Worm (Caenorhabditis elegans) whole organism, L4 larva: ENCODE results near the gene C18A3.11.

Experiments used
- F26F4.8 ChIP-seq: fragments of 200-800 bp; sonication (Bioruptor generic); conservative IDR thresholded peaks from 2 replicates; pipeline ENCODE4 v1.3.6; 2022; ENCODE audit warnings: missing genetic modification characterization, missing compliant biosample characterization
- F37D6.2 ChIP-seq: sonication (generic microtip); optimal IDR thresholded peaks from 2 replicates; lab custom pipeline; 2016; ENCODE audit warnings: mild to moderate bottlenecking, missing genetic modification characterization, missing compliant biosample characterization
- ZK546.5 ChIP-seq, 2 experiments: sonication (generic microtip); optimal IDR thresholded peaks; 2 replicates each; lab custom pipeline; 2017; ENCODE audit warnings: missing biosample characterization in 2 of 2, missing genetic modification characterization in 2 of 2
- aha-1 ChIP-seq: fragments of 150-350 bp; peaks from one replicate; lab custom pipeline; 2014; ENCODE audit warnings: missing biosample characterization, missing genetic modification characterization
- aly-2 ChIP-seq: sonication (generic microtip); optimal IDR thresholded peaks from 2 replicates; lab custom pipeline; 2018; ENCODE audit warnings: missing biosample characterization, missing genetic modification characterization
- ama-1 ChIP-seq: fragments of 150-350 bp; optimal IDR thresholded peaks from 2 replicates; lab custom pipeline; 2014; ENCODE audit warnings: inconsistent platforms, mixed read lengths
- arid-1 ChIP-seq: fragments of 200-800 bp; sonication (Bioruptor generic); conservative IDR thresholded peaks from 2 replicates; pipeline ENCODE4 v1.3.6; 2022; ENCODE audit warnings: missing genetic modification reagents, missing genetic modification characterization, missing compliant biosample characterization
- ces-1 ChIP-seq: fragments of 150-350 bp; sonication (generic microtip); optimal IDR thresholded peaks from 4 replicates; lab custom pipeline; 2014; ENCODE audit warnings: missing biosample characterization, missing genetic modification reagents, missing genetic modification characterization
- dmd-6 ChIP-seq: fragments of 200-800 bp; sonication (Bioruptor generic); IDR thresholded peaks from 2 replicates; pipeline ENCODE4 v1.3.6; 2022; ENCODE audit warnings: missing genetic modification reagents, missing genetic modification characterization, missing compliant biosample characterization
- dve-1 ChIP-seq: sonication (generic microtip); optimal IDR thresholded peaks from 2 replicates; lab custom pipeline; 2017; ENCODE audit warnings: antibody characterized with exemption, mild to moderate bottlenecking, missing genetic modification characterization, missing compliant biosample characterization; ENCODE audit not compliant: insufficient read depth
- egl-43 ChIP-seq: fragments of 200-800 bp; sonication (Bioruptor generic); IDR thresholded peaks from 2 replicates; pipeline ENCODE4 v1.3.6; 2022; ENCODE audit warnings: missing genetic modification reagents, missing genetic modification characterization, missing compliant biosample characterization
- fkh-10 ChIP-seq: fragments of 150-350 bp; optimal IDR thresholded peaks from 2 replicates; lab custom pipeline; 2014; ENCODE audit warnings: missing biosample characterization, missing genetic modification reagents, missing genetic modification characterization
- hif-1 ChIP-seq, 2 experiments: sonication (generic microtip); optimal IDR thresholded peaks; 2 replicates each; lab custom pipeline; 2016 to 2017; ENCODE audit warnings: missing compliant biosample characterization in 2 of 2, missing genetic modification characterization in 2 of 2, missing genetic modification reagents in 2 of 2, missing genotype in 2 of 2, mild to moderate bottlenecking in 1 of 2
- hlh-11 ChIP-seq: fragments of 200-800 bp; sonication (Bioruptor generic); optimal IDR thresholded peaks from 2 replicates; lab custom pipeline; 2018; ENCODE audit warnings: mild to moderate bottlenecking, missing genetic modification characterization, missing compliant biosample characterization
- hlh-30 ChIP-seq: sonication (generic microtip); optimal IDR thresholded peaks from 2 replicates; lab custom pipeline; 2017; ENCODE audit warnings: antibody characterized with exemption, mild to moderate bottlenecking, missing genetic modification characterization, missing compliant biosample characterization; ENCODE audit not compliant: insufficient read depth
- hmg-1.1 ChIP-seq: fragments of 200-800 bp; sonication (Bioruptor generic); IDR thresholded peaks from 2 replicates; pipeline ENCODE4 v1.3.6; 2022; ENCODE audit warnings: missing genetic modification reagents, missing genetic modification characterization, missing compliant biosample characterization
- lin-39 ChIP-seq: fragments of 150-350 bp; optimal IDR thresholded peaks from 2 replicates; lab custom pipeline; 2014; ENCODE audit warnings: missing biosample characterization, missing genetic modification reagents, missing genetic modification characterization
- lir-3 ChIP-seq: sonication (generic microtip); optimal IDR thresholded peaks from 2 replicates; lab custom pipeline; 2016; ENCODE audit warnings: mild to moderate bottlenecking, missing genetic modification characterization, missing compliant biosample characterization
- madf-9 ChIP-seq: fragments of 200-800 bp; sonication (Bioruptor generic); conservative IDR thresholded peaks from 2 replicates; pipeline ENCODE4 v1.3.6; 2022; ENCODE audit warnings: missing genetic modification reagents, missing genetic modification characterization, missing compliant biosample characterization
- mes-2 ChIP-seq: sonication (generic microtip); optimal IDR thresholded peaks from 2 replicates; lab custom pipeline; 2016; ENCODE audit warnings: missing genotype, mild to moderate bottlenecking, missing genetic modification characterization, missing compliant biosample characterization; ENCODE audit not compliant: poor library complexity, severe bottlenecking
- nhr-102 ChIP-seq: sonication (generic microtip); optimal IDR thresholded peaks from 2 replicates; lab custom pipeline; 2016; ENCODE audit warnings: mild to moderate bottlenecking, missing genetic modification characterization, moderate library complexity, missing compliant biosample characterization
- nhr-11 ChIP-seq: fragments of 150-350 bp; optimal IDR thresholded peaks from 2 replicates; lab custom pipeline; 2014; ENCODE audit warnings: missing biosample characterization, missing genetic modification characterization
- nhr-42 ChIP-seq: fragments of 200-800 bp; sonication (Bioruptor generic); IDR thresholded peaks from 2 replicates; pipeline ENCODE4 v1.3.6; 2022; ENCODE audit warnings: missing genetic modification characterization, missing compliant biosample characterization
- nhr-6 ChIP-seq: fragments of 150-350 bp; optimal IDR thresholded peaks from 2 replicates; lab custom pipeline; 2014; ENCODE audit warnings: missing biosample characterization, missing genetic modification characterization
- nhr-76 ChIP-seq: fragments of 150-350 bp; optimal IDR thresholded peaks from 2 replicates; lab custom pipeline; 2014; ENCODE audit warnings: missing biosample characterization, missing genetic modification characterization
- pha-4 ChIP-seq, 2 experiments: fragments of 150-350 bp in 1 of 2; fragments of 200-800 bp in 1 of 2; sonication (Bioruptor generic) in 1 of 2; IDR thresholded peaks in 1 of 2; optimal IDR thresholded peaks in 1 of 2; 2 replicates each; pipeline versions ENCODE4 v1.3.6 to Lab custom; 2014 to 2022; ENCODE audit warnings: missing genetic modification characterization in 2 of 2, missing genetic modification reagents in 2 of 2, missing biosample characterization in 1 of 2, missing compliant biosample characterization in 1 of 2
- php-3 ChIP-seq: fragments of 200-800 bp; sonication (Bioruptor generic); IDR thresholded peaks from 2 replicates; pipeline ENCODE4 v1.3.6; 2022; ENCODE audit warnings: missing genetic modification reagents, missing genetic modification characterization, missing compliant biosample characterization
- rbr-2 ChIP-seq: sonication (generic microtip); optimal IDR thresholded peaks from 2 replicates; lab custom pipeline; 2016; ENCODE audit warnings: missing genotype, missing genetic modification characterization, missing compliant biosample characterization
- saeg-2 ChIP-seq: fragments of 200-800 bp; sonication (Bioruptor generic); IDR thresholded peaks from 2 replicates; pipeline ENCODE4 v1.3.6; 2022; ENCODE audit warnings: missing genetic modification reagents, missing genetic modification characterization, missing compliant biosample characterization
- set-16 ChIP-seq: fragments of 200-800 bp; sonication (Bioruptor generic); IDR thresholded peaks from 2 replicates; pipeline ENCODE4 v1.3.6; 2022; ENCODE audit warnings: missing genetic modification reagents, missing genetic modification characterization, missing compliant biosample characterization
- snpc-1.2 ChIP-seq: fragments of 200-800 bp; sonication (Bioruptor generic); IDR thresholded peaks from 2 replicates; pipeline ENCODE4 v1.3.6; 2022; ENCODE audit warnings: missing genetic modification reagents, missing genetic modification characterization, missing compliant biosample characterization
- snpc-4 ChIP-seq: fragments of 150-350 bp; optimal IDR thresholded peaks from 2 replicates; lab custom pipeline; 2014; ENCODE audit warnings: missing biosample characterization, missing genetic modification characterization
- spr-1 ChIP-seq: sonication (generic microtip); optimal IDR thresholded peaks from 2 replicates; lab custom pipeline; 2016; ENCODE audit warnings: mild to moderate bottlenecking, missing genetic modification characterization, missing compliant biosample characterization
- spr-3 ChIP-seq: fragments of 200-800 bp; sonication (Bioruptor generic); optimal IDR thresholded peaks from 2 replicates; lab custom pipeline; 2018; ENCODE audit warnings: mild to moderate bottlenecking, missing genetic modification characterization, missing compliant biosample characterization
- tag-97 ChIP-seq: fragments of 200-800 bp; sonication (Bioruptor generic); IDR thresholded peaks from 2 replicates; pipeline ENCODE4 v1.3.6; 2022; ENCODE audit warnings: missing genetic modification characterization, missing compliant biosample characterization
- tra-1 ChIP-seq: fragments of 200-800 bp; sonication (Bioruptor generic); IDR thresholded peaks from 2 replicates; pipeline ENCODE4 v1.3.6; 2022; ENCODE audit warnings: missing genetic modification reagents, missing genetic modification characterization, missing compliant biosample characterization
- unc-130 ChIP-seq: sonication (generic microtip); optimal IDR thresholded peaks from 2 replicates; lab custom pipeline; 2016; ENCODE audit warnings: missing genetic modification reagents, missing genetic modification characterization, missing compliant biosample characterization
- unc-62 ChIP-seq, 3 experiments: fragments of 150-350 bp in 1 of 3; sonication (generic microtip); optimal IDR thresholded peaks in 2 of 3; peaks in 1 of 3; 1 replicate in 1 of 3; 2 replicates in 2 of 3; lab custom pipeline; 2014 to 2017; ENCODE audit warnings: missing biosample characterization in 3 of 3, missing genetic modification characterization in 3 of 3, missing genetic modification reagents in 3 of 3, missing genotype in 1 of 3
- vab-7 ChIP-seq: fragments of 200-800 bp; sonication (Bioruptor generic); IDR thresholded peaks from 2 replicates; pipeline ENCODE4 v1.3.6; 2022; ENCODE audit warnings: missing genetic modification reagents, missing genetic modification characterization, missing compliant biosample characterization
- ztf-7 ChIP-seq: fragments of 150-350 bp; optimal IDR thresholded peaks from 2 replicates; lab custom pipeline; 2014; ENCODE audit warnings: missing biosample characterization, missing genetic modification characterization

Gene C18A3.11

ce11 chrII:5714807-5715206, 16.0 kb upstream of the C18A3.11 start, which contains the start of the genes tiar-1 and lelo-4 (continued):
- TF ChIP-seq ZK546.5 (tag; optimal IDR thresholded peaks at IDR 0.05; lab: Kevin White, UChicago) (peak in 1 of 2 experiments; percentile 84), hlh-30 (tag; lab: Kevin White, UChicago) (peak; percentile 51), pha-4 (GFP tag; IDR thresholded peaks at IDR 0.05; lab: Robert Waterston, UW) (no peak), pha-4 (tag; optimal IDR thresholded peaks at IDR 0.05; lab: Kevin White, UChicago) (peak; percentile 85), nhr-6 (tag; lab: Kevin White, UChicago) (peak; percentile 38), unc-130 (GFP tag; lab: Kevin White, UChicago) (peak; percentile 9), hif-1 (tag; optimal IDR thresholded peaks at IDR 0.05; lab: Kevin White, UChicago) (peak in 1 of 2 experiments; percentile 45), php-3 (0 out of 2 replicates have a peak, but pooled peaks have one; percentile 14), egl-43 (GFP tag; lab: Robert Waterston, UW) (no peak)
- TF ChIP-seq, all 104 proteins: peak for 23

ce11 chrII:5715745-5716357, 15.0 kb upstream of the C18A3.11 start, which contains the start of the genes C18A3.10 and C18A3.3:
Gene C18A3.10, minus strand, starts transcription at chrII:5715845.
Gene C18A3.3, plus strand, starts transcription at chrII:5716307.
- TF ChIP-seq arid-1 (no peak), snpc-1.2 (no peak), tra-1 (GFP tag; lab: Robert Waterston, UW) (no peak), nhr-76 (tag; lab: Kevin White, UChicago) (no peak), mes-2 (tag; lab: Kevin White, UChicago) (peak; percentile 59)

- TF ChIP-seq ces-1 (GFP tag; lab: Kevin White, UChicago), result no peak
- no peak for TF ChIP-seq nhr-102
- no peak for TF ChIP-seq hmg-1.1 (GFP tag; lab: Robert Waterston, UW)
- TF ChIP-seq hlh-11 (tag; lab: Kevin White, UChicago), result no peak
- no peak for TF ChIP-seq nhr-6 (tag; lab: Kevin White, UChicago)
- TF ChIP-seq snpc-4 (tag; lab: Kevin White, UChicago), result no peak
- no peak for TF ChIP-seq tag-97 (GFP tag; lab: Robert Waterston, UW)
- TF ChIP-seq F26F4.8 (GFP tag; lab: Robert Waterston, UW), result no peak
- no peak for TF ChIP-seq ztf-7 (tag; lab: Kevin White, UChicago)
- TF ChIP-seq spr-3, result no peak
These were observed 13.0 kb upstream of the C18A3.11 start, which contains the start of gene zipt-3 for ce11 chrII:5717831-5718230. Gene zipt-3, plus strand, starts transcription at chrII:5718131.

- TF ChIP-seq ZK546.5 (tag; optimal IDR thresholded peaks at IDR 0.05; lab: Kevin White, UChicago) (no peak), unc-62 (GFP tag; optimal IDR thresholded peaks at IDR 0.05 in 1 of 2; lab: Kevin White, UChicago) (peak in 1 of 2 experiments; percentile 10), unc-62 (tag; optimal IDR thresholded peaks at IDR 0.05; lab: Kevin White, UChicago) (no peak)
These were observed 11.0 kb upstream of the C18A3.11 start, which contains the start of gene damt-1 for ce11 chrII:5719848-5720247. Gene damt-1, plus strand, starts transcription at chrII:5720148.

ce11 chrII:5725094-5725493, 5.7 kb upstream of the C18A3.11 start:
- TF ChIP-seq fkh-10 (GFP tag; lab: Kevin White, UChicago) (peak; percentile 84), nhr-11 (tag; lab: Kevin White, UChicago) (peak; percentile 57), hif-1 (tag; optimal IDR thresholded peaks at IDR 0.05; lab: Kevin White, UChicago) (peak in 1 of 2 experiments; percentile 37), lir-3 (tag; lab: Kevin White, UChicago) (no peak), egl-43 (GFP tag; lab: Robert Waterston, UW) (no peak), spr-1 (tag; lab: Kevin White, UChicago) (no peak), hmg-1.1 (GFP tag; lab: Robert Waterston, UW) (peak; percentile 86), ama-1 (no peak), F26F4.8 (GFP tag; lab: Robert Waterston, UW) (no peak), madf-9 (no peak), aly-2 (tag; lab: Kevin White, UChicago) (no peak), F37D6.2 (tag; lab: Kevin White, UChicago) (peak; percentile 61), vab-7 (GFP tag; lab: Robert Waterston, UW) (peak; percentile 35; the same call in 1 of the 2 replicates), nhr-42 (GFP tag; lab: Robert Waterston, UW) (no peak), saeg-2 (GFP tag; lab: Robert Waterston, UW) (no peak), lin-39 (tag; lab: Kevin White, UChicago) (no peak), dve-1 (tag; lab: Kevin White, UChicago) (no peak), set-16 (GFP tag; lab: Robert Waterston, UW) (no peak), aha-1 (tag; lab: Kevin White, UChicago) (peak; percentile 75), ces-1 (GFP tag; lab: Kevin White, UChicago) (peak; percentile 67), dmd-6 (GFP tag; lab: Robert Waterston, UW) (peak; percentile 21; the same call in 1 of the 2 replicates), rbr-2 (peak; percentile 84), snpc-4 (tag; lab: Kevin White, UChicago) (no peak)
